Worm (Caenorhabditis elegans) whole organism, L1 larva: ENCODE measurements around the gene Y51H7C.10.

Experiments used
- mdl-1 ChIP-seq, 2 experiments: fragments of 150-350 bp; optimal IDR thresholded peaks; 2 replicates each; lab custom pipeline; 2014 to 2017; ENCODE audit warnings: missing biosample characterization in 2 of 2, missing genetic modification characterization in 2 of 2, inconsistent platforms in 1 of 2
- unc-130 ChIP-seq: fragments of 150-350 bp; optimal IDR thresholded peaks from 2 replicates; lab custom pipeline; 2017; ENCODE audit warnings: missing biosample characterization, missing genetic modification characterization, inconsistent platforms

DNA sequence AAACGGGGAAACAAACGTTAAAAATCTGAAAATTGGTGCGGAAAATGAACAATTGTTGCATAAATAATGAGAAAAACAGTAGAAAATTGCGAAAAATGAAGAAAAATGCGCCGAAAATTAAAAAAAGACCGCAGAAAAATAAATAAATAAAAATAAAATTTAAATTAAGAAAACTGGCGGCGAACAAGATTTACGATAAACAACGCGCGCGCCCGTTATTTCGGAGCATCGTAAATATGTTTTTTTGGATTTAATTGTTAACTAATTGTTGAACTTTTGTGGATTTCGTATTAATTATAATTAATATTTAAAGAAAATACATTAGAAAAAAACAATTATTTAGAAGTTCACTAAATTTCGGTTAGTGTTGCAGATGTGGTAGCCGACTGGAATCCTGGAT, 46.8 kb downstream of the Y51H7C.10 start:
- TF ChIP-seq unc-130 = no peak
- no peak for TF ChIP-seq mdl-1 (tag; optimal IDR thresholded peaks at IDR 0.05; lab: Kevin White, UChicago)
